Worm (Caenorhabditis elegans): ENCODE results near the gene C44C10.12.

Gene C44C10.12

ce11 chrX:11720058-11720457, 23.3 kb downstream of the C44C10.12 start:
- TF ChIP-seq nhr-25 (tag; optimal IDR thresholded peaks at IDR 0.05) = peak; percentile 53
- no peak for TF ChIP-seq nhr-12 (tag; optimal IDR thresholded peaks at IDR 0.05)
- no peak for TF ChIP-seq jun-1 (tag; optimal IDR thresholded peaks at IDR 0.05)
- TF ChIP-seq nhr-43 (tag; optimal IDR thresholded peaks at IDR 0.05; ENCODE audit: poor library complexity, severe bottlenecking) = no peak

DNA sequence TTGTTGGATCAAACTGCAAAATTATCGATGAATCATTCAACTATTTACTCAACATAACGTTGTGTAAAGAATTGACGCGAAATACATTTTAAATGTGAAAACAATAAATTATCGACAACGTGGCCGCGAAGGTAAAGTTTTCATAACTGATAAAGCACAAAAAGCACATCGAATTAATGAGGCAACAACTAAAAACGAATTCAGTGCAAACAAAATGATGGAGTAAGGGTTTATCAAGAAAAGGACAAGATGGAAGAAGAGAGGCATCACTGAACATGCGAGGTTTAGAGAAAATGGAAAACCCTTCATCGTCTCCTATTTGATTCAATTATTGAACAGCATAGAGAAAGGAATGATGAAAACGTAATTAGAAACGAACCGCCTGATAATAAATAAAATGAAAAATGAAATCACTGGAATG, 27.0 kb downstream of the C44C10.12 start, which contains the start of gene D1053.4:
Gene D1053.4, minus strand, starts transcription at position 20 of the 421 bp plus-strand sequence.
- TF ChIP-seq lin-39 (tag; optimal IDR thresholded peaks at IDR 0.05) = no peak
- no peak for TF ChIP-seq ztf-4 (tag; optimal IDR thresholded peaks at IDR 0.05)
- peak; percentile 80 for TF ChIP-seq pha-4 (tag; optimal IDR thresholded peaks at IDR 0.05)
- no peak for TF ChIP-seq ceh-82 (tag; optimal IDR thresholded peaks at IDR 0.05)
- peak; percentile 87 for TF ChIP-seq elt-2 (tag; optimal IDR thresholded peaks at IDR 0.05)
- no peak for TF ChIP-seq fkh-10 (GFP tag; optimal IDR thresholded peaks at IDR 0.05)
- no peak for TF ChIP-seq jun-1 (tag; optimal IDR thresholded peaks at IDR 0.05)
- peak; percentile 54 for TF ChIP-seq pqm-1 (tag; optimal IDR thresholded peaks at IDR 0.05)
- no peak for TF ChIP-seq nhr-25 (tag; optimal IDR thresholded peaks at IDR 0.05)
- TF ChIP-seq mml-1 (tag; optimal IDR thresholded peaks at IDR 0.05) = no peak
- TF ChIP-seq nhr-43 (tag; optimal IDR thresholded peaks at IDR 0.05; ENCODE audit: poor library complexity, severe bottlenecking) = no peak
- TF ChIP-seq elt-3 (tag; optimal IDR thresholded peaks at IDR 0.05) = no peak
- no peak for TF ChIP-seq mdl-1 (tag; optimal IDR thresholded peaks at IDR 0.05)
- TF ChIP-seq ceh-16 (tag; optimal IDR thresholded peaks at IDR 0.05) = no peak
- TF ChIP-seq snpc-4 (tag; optimal IDR thresholded peaks at IDR 0.05) = no peak
- no peak for TF ChIP-seq R02D3.7 (tag; optimal IDR thresholded peaks at IDR 0.05)
- TF ChIP-seq unc-39 (tag; optimal IDR thresholded peaks at IDR 0.05) = no peak
- no peak for TF ChIP-seq egl-27 (tag; optimal IDR thresholded peaks at IDR 0.05)

- TF ChIP-seq nhr-67 (tag; optimal IDR thresholded peaks at IDR 0.05) = no peak
- no peak for TF ChIP-seq fkh-2 (tag; optimal IDR thresholded peaks at IDR 0.05)
- no peak for TF ChIP-seq daf-12 (tag; optimal IDR thresholded peaks at IDR 0.05)
These were observed 28.9 kb downstream of the C44C10.12 start for ce11 chrX:11725646-11726045.

DNA sequence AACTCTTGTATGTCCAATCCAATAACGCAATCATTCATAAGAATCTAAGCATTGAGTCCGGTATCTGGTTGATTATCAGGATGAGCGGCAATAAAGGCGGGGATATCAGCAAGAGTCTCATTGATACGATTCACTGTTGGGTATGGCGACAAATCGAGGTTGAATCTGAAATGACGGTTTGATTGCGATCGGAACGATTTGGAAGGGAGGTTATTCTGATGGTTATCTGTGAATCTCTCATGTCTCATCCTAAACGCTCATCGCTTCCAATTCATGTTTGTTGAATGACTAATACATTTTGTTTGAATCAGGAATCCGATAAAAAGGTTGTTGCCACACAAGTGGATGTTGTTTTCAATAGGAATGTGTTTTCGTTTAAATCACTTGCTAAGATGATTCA, 29.7 kb downstream of the C44C10.12 start:
- TF ChIP-seq daf-12 (tag; optimal IDR thresholded peaks at IDR 0.05) (no peak), elt-3 (tag; optimal IDR thresholded peaks at IDR 0.05) (peak in 1 of 3 experiments; percentile 53), ceh-9 (tag; optimal IDR thresholded peaks at IDR 0.05) (no peak), nfya-1 (tag; optimal IDR thresholded peaks at IDR 0.05; ENCODE audit: insufficient read depth) (no peak), nhr-23 (tag; optimal IDR thresholded peaks at IDR 0.05) (peak; percentile 10), egl-5 (tag; optimal IDR thresholded peaks at IDR 0.05) (no peak), nhr-25 (tag; optimal IDR thresholded peaks at IDR 0.05) (peak; percentile 37), elt-1 (tag; optimal IDR thresholded peaks at IDR 0.05) (peak; percentile 89)

- TF ChIP-seq mdl-1 (tag; optimal IDR thresholded peaks at IDR 0.05) = peak; percentile 78
- no peak for TF ChIP-seq nhr-76 (tag; optimal IDR thresholded peaks at IDR 0.05)
- TF ChIP-seq hmg-11 (tag; optimal IDR thresholded peaks at IDR 0.05) = no peak
- TF ChIP-seq elt-1 (tag; optimal IDR thresholded peaks at IDR 0.05) = no peak
- peak; percentile 74 for TF ChIP-seq nhr-23 (tag; optimal IDR thresholded peaks at IDR 0.05)
- no peak for TF ChIP-seq ztf-11 (tag; optimal IDR thresholded peaks at IDR 0.05)
- no peak for TF ChIP-seq fkh-2 (tag; optimal IDR thresholded peaks at IDR 0.05)
- peak; percentile 99 for TF ChIP-seq pqm-1 (tag; optimal IDR thresholded peaks at IDR 0.05)
- no peak for TF ChIP-seq daf-12 (tag; optimal IDR thresholded peaks at IDR 0.05)
- no peak for TF ChIP-seq ceh-16 (tag; optimal IDR thresholded peaks at IDR 0.05)
- TF ChIP-seq nhr-67 (tag; optimal IDR thresholded peaks at IDR 0.05) = no peak
- no peak for TF ChIP-seq nhr-11 (tag; optimal IDR thresholded peaks at IDR 0.05)
- no peak for TF ChIP-seq unc-62 (GFP tag; optimal IDR thresholded peaks at IDR 0.05)
- no peak for TF ChIP-seq fkh-10 (GFP tag; optimal IDR thresholded peaks at IDR 0.05)
- no peak for TF ChIP-seq ceh-9 (tag; optimal IDR thresholded peaks at IDR 0.05)
- no peak for TF ChIP-seq nhr-237 (tag; optimal IDR thresholded peaks at IDR 0.05)
- TF ChIP-seq snpc-4 (tag; optimal IDR thresholded peaks at IDR 0.05) = no peak
- peak; percentile 14 for TF ChIP-seq R02D3.7 (tag; optimal IDR thresholded peaks at IDR 0.05)
- TF ChIP-seq jun-1 (tag; optimal IDR thresholded peaks at IDR 0.05) = peak; percentile 51
- no peak for TF ChIP-seq lin-15B (tag; optimal IDR thresholded peaks at IDR 0.05)
- no peak for TF ChIP-seq sea-2 (GFP tag; optimal IDR thresholded peaks at IDR 0.05)
- no peak for TF ChIP-seq ama-1 (optimal IDR thresholded peaks at IDR 0.05)
- TF ChIP-seq nhr-77 (tag; optimal IDR thresholded peaks at IDR 0.05) = no peak
- TF ChIP-seq elt-3 (tag; optimal IDR thresholded peaks at IDR 0.05) = peak in 2 of 3 experiments; percentile 77 to 85
- peak; percentile 28 for TF ChIP-seq skn-1 (tag; optimal IDR thresholded peaks at IDR 0.05)
- TF ChIP-seq pha-4 (tag; optimal IDR thresholded peaks at IDR 0.05) = peak; percentile 79
- no peak for TF ChIP-seq egl-5 (tag; optimal IDR thresholded peaks at IDR 0.05)
- TF ChIP-seq egl-27 (tag; optimal IDR thresholded peaks at IDR 0.05) = no peak
- TF ChIP-seq ceh-82 (tag; optimal IDR thresholded peaks at IDR 0.05) = no peak
- TF ChIP-seq aly-2 (tag; optimal IDR thresholded peaks at IDR 0.05) = no peak
- no peak for TF ChIP-seq ZK546.5 (tag; optimal IDR thresholded peaks at IDR 0.05)
- no peak for TF ChIP-seq unc-39 (tag; optimal IDR thresholded peaks at IDR 0.05)
- peak; percentile 73 for TF ChIP-seq nhr-25 (tag; optimal IDR thresholded peaks at IDR 0.05)
- no peak for TF ChIP-seq lsy-12 (tag; optimal IDR thresholded peaks at IDR 0.05)
- peak; percentile 53 for TF ChIP-seq nhr-43 (tag; optimal IDR thresholded peaks at IDR 0.05; ENCODE audit: poor library complexity, severe bottlenecking)
- TF ChIP-seq zag-1 (tag; optimal IDR thresholded peaks at IDR 0.05) = no peak
- no peak for TF ChIP-seq ztf-4 (tag; optimal IDR thresholded peaks at IDR 0.05)
- no peak for TF ChIP-seq mml-1 (tag; optimal IDR thresholded peaks at IDR 0.05)
These were observed 31.0 kb downstream of the C44C10.12 start, which contains the start of the genes gst-42 and D1053.2 for ce11 chrX:11727761-11728160. TSS of gene gst-42 (minus strand) at chrX:11727936. TSS of gene D1053.2 (plus strand) at chrX:11728151.

Measured in whole organism, L3 larva.